Fruit fly (Drosophila melanogaster) S2 (cell line): Measurements from ENCODE around the gene CG32814.

Experiments used
- CG8478 ChIP-seq: fragments of >200 bp; optimal IDR thresholded peaks from 2 replicates; lab custom pipeline; 2018
- CTCF ChIP-seq, 2 experiments: fragments of >200 bp; optimal IDR thresholded peaks; 2 replicates each; lab custom pipeline; 2018

The CG32814 gene

dm6 chrX:1026511-1026910, at the start of gene CG32814, which contains the start of the genes CG11638 and CG3021:
CG32814 (minus strand) TSS chrX:1026700.
CG11638 (minus strand) TSS chrX:1026703.
CG3021 (plus strand) TSS chrX:1026791.
- TF ChIP-seq CTCF (optimal IDR thresholded peaks at IDR 0.05; lab: Kevin White, UChicago) (peak in 1 of 2 experiments; percentile 13), CG8478 (no peak)

- TF ChIP-seq CTCF (optimal IDR thresholded peaks at IDR 0.05; lab: Kevin White, UChicago) (no peak), CG8478 (no peak)
Measured at dm6 chrX:1063143-1063542, 36.6 kb upstream of the CG32814 start.

dm6 chrX:1056338-1056737, 29.8 kb upstream of the CG32814 start:
- TF ChIP-seq CG8478 (no peak), CTCF (optimal IDR thresholded peaks at IDR 0.05; lab: Kevin White, UChicago) (no peak)

dm6 chrX:1052684-1053389, 26.3 kb upstream of the CG32814 start:
- TF ChIP-seq CTCF (optimal IDR thresholded peaks at IDR 0.05; lab: Kevin White, UChicago) (no peak), CG8478 (no peak)

dm6 chrX:1051251-1051629, 24.7 kb upstream of the CG32814 start, which contains the start of gene CG14629:
CG14629 (plus strand) TSS chrX:1051525.
- TF ChIP-seq CTCF (optimal IDR thresholded peaks at IDR 0.05; lab: Kevin White, UChicago) (no peak), CG8478 (no peak)

dm6 chrX:1050617-1051250, 24.2 kb upstream of the CG32814 start:
- TF ChIP-seq CG8478 (no peak), CTCF (optimal IDR thresholded peaks at IDR 0.05; lab: Kevin White, UChicago) (no peak)

dm6 chrX:1047695-1048094, 21.2 kb upstream of the CG32814 start:
- TF ChIP-seq CTCF (optimal IDR thresholded peaks at IDR 0.05; lab: Kevin White, UChicago) (no peak), CG8478 (no peak)

- TF ChIP-seq CG8478 = no peak
Measured at dm6 chrX:1045924-1046323, 19.4 kb upstream of the CG32814 start, which contains the start of gene CG42259. CG42259 (plus strand) TSS chrX:1046224.

- TF ChIP-seq CG8478 = no peak
- TF ChIP-seq CTCF (optimal IDR thresholded peaks at IDR 0.05; lab: Kevin White, UChicago) = no peak
Measured at dm6 chrX:1041407-1042038, 15.0 kb upstream of the CG32814 start.

dm6 chrX:1033066-1033465, 6.6 kb upstream of the CG32814 start:
- TF ChIP-seq CTCF (optimal IDR thresholded peaks at IDR 0.05; lab: Kevin White, UChicago) (no peak), CG8478 (no peak)

- TF ChIP-seq CTCF (optimal IDR thresholded peaks at IDR 0.05; lab: Kevin White, UChicago) (no peak), CG8478 (no peak)
Measured at dm6 chrX:1031196-1031595, 4.7 kb upstream of the CG32814 start, which contains the start of gene CG14630. CG14630 (plus strand) TSS chrX:1031496.

dm6 chrX:1030478-1030877, 4.0 kb upstream of the CG32814 start, which contains the start of the genes Cdc45 and Rpp21:
Cdc45 (minus strand) TSS chrX:1030556.
Rpp21 (plus strand) TSS chrX:1030758.
- TF ChIP-seq CG8478 = no peak
- TF ChIP-seq CTCF (optimal IDR thresholded peaks at IDR 0.05; lab: Kevin White, UChicago) = peak in 1 of 2 experiments; percentile 28

- no peak for TF ChIP-seq CTCF (optimal IDR thresholded peaks at IDR 0.05; lab: Kevin White, UChicago)
- no peak for TF ChIP-seq CG8478
Measured at dm6 chrX:1011543-1012085, 14.9 kb downstream of the CG32814 start, which contains the start of the genes TfIIA-S-2 and CG14631. TfIIA-S-2 (minus strand) TSS chrX:1011643. CG14631 (plus strand) TSS chrX:1012035.

- TF ChIP-seq CTCF (optimal IDR thresholded peaks at IDR 0.05; lab: Kevin White, UChicago) (peak; percentile 74 to 85), CG8478 (no peak)
Measured at dm6 chrX:1009468-1010259, 16.8 kb downstream of the CG32814 start.

- TF ChIP-seq CTCF (optimal IDR thresholded peaks at IDR 0.05; lab: Kevin White, UChicago) = no peak
- TF ChIP-seq CG8478 = no peak
Measured at dm6 chrX:1006182-1006581, 20.3 kb downstream of the CG32814 start.
